Worm (Caenorhabditis elegans) whole organism, young adult: Measurements from ENCODE around the gene clec-63.
A peak's percentile ranks its signal among the peaks of the same experiment; 100 is the strongest.

Experiments used
- B0035.1 ChIP-seq: sonication (generic microtip); optimal IDR thresholded peaks from 2 replicates; lab custom pipeline; 2016; ENCODE audit warnings: missing genetic modification characterization, mild to moderate bottlenecking, missing compliant biosample characterization, missing genotype, missing genetic modification reagents
- F33H1.4 ChIP-seq: fragments of 200-800 bp; sonication (Bioruptor generic); IDR thresholded peaks from 2 replicates; pipeline ENCODE4 v1.3.6; 2022; ENCODE audit warnings: missing genetic modification reagents, missing genetic modification characterization, missing compliant biosample characterization
- F49E8.2 ChIP-seq: sonication (generic microtip); optimal IDR thresholded peaks from 3 replicates; lab custom pipeline; 2017; ENCODE audit warnings: missing genetic modification characterization, mild to moderate bottlenecking, missing compliant biosample characterization, antibody characterized with exemption, moderate library complexity; ENCODE audit not compliant: insufficient read depth
- F52B5.7 ChIP-seq: sonication (generic microtip); optimal IDR thresholded peaks from 2 replicates; lab custom pipeline; 2016; ENCODE audit warnings: mild to moderate bottlenecking, missing genetic modification characterization, missing compliant biosample characterization
- F57A8.1 ChIP-seq: fragments of 200-800 bp; sonication (Bioruptor generic); optimal IDR thresholded peaks from 2 replicates; lab custom pipeline; 2018; ENCODE audit warnings: mild to moderate bottlenecking, missing genetic modification characterization, moderate library complexity, missing compliant biosample characterization
- T26A5.8 ChIP-seq: sonication (generic microtip); optimal IDR thresholded peaks from 2 replicates; lab custom pipeline; 2016; ENCODE audit warnings: missing genetic modification characterization, missing compliant biosample characterization
- aptf-2 ChIP-seq: fragments of 200-800 bp; sonication (Bioruptor generic); conservative IDR thresholded peaks from 2 replicates; pipeline ENCODE4 v1.3.6; 2022; ENCODE audit warnings: missing genetic modification reagents, missing genetic modification characterization, missing compliant biosample characterization
- atf-7 ChIP-seq: sonication (generic microtip); optimal IDR thresholded peaks from 2 replicates; lab custom pipeline; 2017; ENCODE audit warnings: mild to moderate bottlenecking, missing genetic modification characterization, missing compliant biosample characterization
- attf-6 ChIP-seq: fragments of 200-800 bp; sonication (Bioruptor generic); IDR thresholded peaks from 2 replicates; pipeline ENCODE4 v1.3.6; 2022; ENCODE audit warnings: missing genetic modification reagents, missing genetic modification characterization, missing compliant biosample characterization
- bed-2 ChIP-seq: fragments of 200-800 bp; sonication (Bioruptor generic); IDR thresholded peaks from 2 replicates; pipeline ENCODE4 v1.3.6; 2022; ENCODE audit warnings: missing genetic modification reagents, missing genetic modification characterization, missing compliant biosample characterization
- ccch-3 ChIP-seq: fragments of 200-800 bp; sonication (Bioruptor generic); optimal IDR thresholded peaks from 2 replicates; lab custom pipeline; 2018; ENCODE audit warnings: mild to moderate bottlenecking, missing genetic modification characterization, missing compliant biosample characterization
- ceh-40 ChIP-seq: fragments of 200-800 bp; sonication (Bioruptor generic); IDR thresholded peaks from 2 replicates; pipeline ENCODE4 v1.3.6; 2022; ENCODE audit warnings: missing genetic modification characterization, missing compliant biosample characterization
- die-1 ChIP-seq: sonication (generic microtip); optimal IDR thresholded peaks from 2 replicates; lab custom pipeline; 2016; ENCODE audit warnings: missing genotype, mild to moderate bottlenecking, missing genetic modification characterization, missing compliant biosample characterization
- dpff-1 ChIP-seq: sonication (generic microtip); optimal IDR thresholded peaks from 2 replicates; lab custom pipeline; 2017; ENCODE audit warnings: mild to moderate bottlenecking, missing genetic modification characterization, missing compliant biosample characterization
- dpl-1 ChIP-seq: fragments of 150-350 bp; optimal IDR thresholded peaks from 2 replicates; lab custom pipeline; 2014; ENCODE audit warnings: missing biosample characterization, missing genetic modification reagents, missing genetic modification characterization
- efl-1 ChIP-seq: fragments of 150-350 bp; optimal IDR thresholded peaks from 2 replicates; lab custom pipeline; 2014; ENCODE audit warnings: missing biosample characterization, missing genetic modification reagents, missing genetic modification characterization
- egl-18 ChIP-seq: fragments of 200-800 bp; sonication (Bioruptor generic); IDR thresholded peaks from 2 replicates; pipeline ENCODE4 v1.3.6; 2022; ENCODE audit warnings: missing genetic modification reagents, missing genetic modification characterization, missing compliant biosample characterization
- egrh-3 ChIP-seq: fragments of 200-800 bp; sonication (Bioruptor generic); IDR thresholded peaks from 2 replicates; pipeline ENCODE4 v1.3.6; 2022; ENCODE audit warnings: missing genetic modification reagents, missing genetic modification characterization, missing compliant biosample characterization
- ekl-4 ChIP-seq: fragments of 200-800 bp; sonication (Bioruptor generic); IDR thresholded peaks from 2 replicates; pipeline ENCODE4 v1.3.6; 2022; ENCODE audit warnings: missing genetic modification reagents, missing genetic modification characterization, missing compliant biosample characterization
- ets-4 ChIP-seq: fragments of 200-800 bp; sonication (Bioruptor generic); optimal IDR thresholded peaks from 2 replicates; lab custom pipeline; 2018; ENCODE audit warnings: mild to moderate bottlenecking, missing genetic modification characterization, missing compliant biosample characterization
- him-1 ChIP-seq: sonication (generic microtip); optimal IDR thresholded peaks from 2 replicates; lab custom pipeline; 2016; ENCODE audit warnings: missing genotype, missing genetic modification reagents, missing genetic modification characterization, missing compliant biosample characterization
- hsf-1 ChIP-seq: fragments of 200-800 bp; sonication (Bioruptor generic); IDR thresholded peaks from 2 replicates; pipeline ENCODE4 v1.3.6; 2022; ENCODE audit warnings: missing genetic modification reagents, missing genetic modification characterization, missing compliant biosample characterization
- madf-3 ChIP-seq: fragments of 200-800 bp; sonication (Bioruptor generic); IDR thresholded peaks from 2 replicates; pipeline ENCODE4 v1.3.6; 2022; ENCODE audit warnings: missing genetic modification reagents, missing genetic modification characterization, missing compliant biosample characterization
- madf-6 ChIP-seq: fragments of 200-800 bp; sonication (Bioruptor generic); IDR thresholded peaks from 2 replicates; pipeline ENCODE4 v1.3.6; 2022; ENCODE audit warnings: missing genetic modification reagents, missing genetic modification characterization, missing compliant biosample characterization
- madf-8 ChIP-seq: fragments of 200-800 bp; sonication (Bioruptor generic); conservative IDR thresholded peaks from 2 replicates; pipeline ENCODE4 v1.3.6; 2022; ENCODE audit warnings: missing genetic modification reagents, missing genetic modification characterization, missing compliant biosample characterization
- mcd-1 ChIP-seq: fragments of 200-800 bp; sonication (Bioruptor generic); IDR thresholded peaks from 2 replicates; pipeline ENCODE4 v1.3.6; 2022; ENCODE audit warnings: missing genetic modification reagents, missing genetic modification characterization, missing compliant biosample characterization
- mel-28 ChIP-seq: sonication (generic microtip); optimal IDR thresholded peaks from 2 replicates; lab custom pipeline; 2016; ENCODE audit warnings: borderline replicate concordance, mild to moderate bottlenecking, missing genetic modification characterization, missing compliant biosample characterization
- mxl-1 ChIP-seq: sonication (generic microtip); optimal IDR thresholded peaks from 2 replicates; lab custom pipeline; 2016; ENCODE audit warnings: missing genetic modification characterization, missing compliant biosample characterization
- nfya-1 ChIP-seq: sonication (generic microtip); optimal IDR thresholded peaks from 2 replicates; lab custom pipeline; 2017; ENCODE audit warnings: antibody characterized with exemption, missing compliant biosample characterization, missing genetic modification characterization, borderline replicate concordance; ENCODE audit not compliant: insufficient read depth
- nfyb-1 ChIP-seq: fragments of 200-800 bp; sonication (Bioruptor generic); IDR thresholded peaks from 2 replicates; pipeline ENCODE4 v1.3.6; 2022; ENCODE audit warnings: missing genetic modification reagents, missing genetic modification characterization, missing compliant biosample characterization
- nhr-179 ChIP-seq: sonication (generic microtip); optimal IDR thresholded peaks from 2 replicates; lab custom pipeline; 2016; ENCODE audit warnings: mild to moderate bottlenecking, missing genetic modification characterization, missing compliant biosample characterization
- nhr-27 ChIP-seq: fragments of 200-800 bp; sonication (Bioruptor generic); optimal IDR thresholded peaks from 2 replicates; lab custom pipeline; 2018; ENCODE audit warnings: mild to moderate bottlenecking, missing genetic modification characterization, moderate library complexity, missing compliant biosample characterization
- nhr-80 ChIP-seq: sonication (generic microtip); optimal IDR thresholded peaks from 2 replicates; lab custom pipeline; 2016; ENCODE audit warnings: missing genetic modification characterization, missing compliant biosample characterization
- rcor-1 ChIP-seq: fragments of 200-800 bp; sonication (Bioruptor generic); IDR thresholded peaks from 2 replicates; pipeline ENCODE4 v1.3.6; 2022; ENCODE audit warnings: missing genetic modification reagents, missing genetic modification characterization, missing compliant biosample characterization
- repo-1 ChIP-seq: sonication (generic microtip); optimal IDR thresholded peaks from 2 replicates; lab custom pipeline; 2017; ENCODE audit warnings: mild to moderate bottlenecking, missing genetic modification characterization, missing compliant biosample characterization
- rpc-1 ChIP-seq, 2 experiments: fragments of 150-350 bp in 1 of 2; sonication (generic microtip) in 1 of 2; optimal IDR thresholded peaks; 2 replicates each; lab custom pipeline; 2014 to 2018; ENCODE audit warnings: missing biosample characterization in 1 of 2, missing genetic modification characterization in 1 of 2, missing genetic modification reagents in 1 of 2, missing genotype in 1 of 2
- snpc-1.1 ChIP-seq: sonication (generic microtip); optimal IDR thresholded peaks from 2 replicates; lab custom pipeline; 2017; ENCODE audit warnings: missing genetic modification characterization, mild to moderate bottlenecking, missing compliant biosample characterization, antibody characterized with exemption, moderate library complexity, missing genotype, missing genetic modification reagents; ENCODE audit not compliant: insufficient read depth
- snpc-4 ChIP-seq, 5 experiments: fragments of 150-350 bp in 1 of 5; sonication (generic microtip) in 4 of 5; optimal IDR thresholded peaks; 2 replicates each; lab custom pipeline; 2014 to 2018; ENCODE audit warnings: missing genetic modification characterization in 5 of 5, missing biosample characterization in 3 of 5, antibody characterized with exemption in 2 of 5, mild to moderate bottlenecking in 2 of 5, missing compliant biosample characterization in 2 of 5, missing genotype in 2 of 5, moderate library complexity in 2 of 5, missing genetic modification reagents in 1 of 5
- unc-130 ChIP-seq: sonication (generic microtip); optimal IDR thresholded peaks from 2 replicates; lab custom pipeline; 2016; ENCODE audit warnings: missing genetic modification reagents, missing genetic modification characterization, missing compliant biosample characterization
- zim-3 ChIP-seq: sonication (generic microtip); optimal IDR thresholded peaks from 2 replicates; lab custom pipeline; 2017; ENCODE audit warnings: mild to moderate bottlenecking, missing genetic modification characterization, moderate library complexity, missing compliant biosample characterization
- ztf-25 ChIP-seq: fragments of 200-800 bp; sonication (Bioruptor generic); IDR thresholded peaks from 2 replicates; pipeline ENCODE4 v1.3.6; 2022; ENCODE audit warnings: missing genetic modification reagents, missing genetic modification characterization, missing compliant biosample characterization

clec-63 gene

ce11 chrII:12866079-12866478, 29.4 kb upstream of the clec-63 start:
- TF ChIP-seq egl-18, result no peak
- TF ChIP-seq nhr-80 (tag; lab: Kevin White, UChicago), result no peak
- no peak for TF ChIP-seq ceh-40 (GFP tag; lab: Robert Waterston, UW)
- no peak for TF ChIP-seq nfya-1 (tag; lab: Kevin White, UChicago)
- TF ChIP-seq madf-3 (GFP tag; lab: Robert Waterston, UW), result peak; percentile 78; the same call in 1 of the 2 replicates
- no peak for TF ChIP-seq snpc-4 (GFP tag; optimal IDR thresholded peaks at IDR 0.05; lab: Kevin White, UChicago)
- TF ChIP-seq snpc-4 (tag; optimal IDR thresholded peaks at IDR 0.05; lab: Kevin White, UChicago), result no peak
- TF ChIP-seq efl-1 (GFP tag; lab: Kevin White, UChicago), result no peak
- TF ChIP-seq ets-4 (GFP tag; lab: Kevin White, UChicago), result no peak
- no peak for TF ChIP-seq B0035.1
- peak; percentile 18; the same call in 1 of the 2 replicates for TF ChIP-seq ekl-4 (GFP tag; lab: Robert Waterston, UW)
- TF ChIP-seq attf-6 (GFP tag; lab: Robert Waterston, UW), result peak; percentile 36; the same call in 1 of the 2 replicates
- TF ChIP-seq F52B5.7 (tag; lab: Kevin White, UChicago), result peak; percentile 17
- 0 out of 2 replicates have a peak, but pooled peaks have one; percentile 5 for TF ChIP-seq F33H1.4 (GFP tag; lab: Robert Waterston, UW)
- no peak for TF ChIP-seq mel-28 (tag; lab: Kevin White, UChicago)
- TF ChIP-seq repo-1, result no peak
- TF ChIP-seq aptf-2 (GFP tag; lab: Robert Waterston, UW), result 0 out of 2 replicates have a peak, but pooled peaks have one; percentile 10
- TF ChIP-seq nfyb-1 (GFP tag; lab: Robert Waterston, UW), result 0 out of 2 replicates have a peak, but pooled peaks have one; percentile 15
- TF ChIP-seq die-1, result no peak
- TF ChIP-seq mxl-1 (tag; lab: Kevin White, UChicago), result no peak
- TF ChIP-seq hsf-1 (GFP tag; lab: Robert Waterston, UW), result 0 out of 2 replicates have a peak, but pooled peaks have one; percentile 30

ce11 chrII:12878071-12878668, 17.3 kb upstream of the clec-63 start, which contains the start of gene gsy-1:
Gene gsy-1 (minus strand): TSS chrII:12878121.
- TF ChIP-seq madf-6, result 0 out of 2 replicates have a peak, but pooled peaks have one; percentile 17
- no peak for TF ChIP-seq egl-18
- TF ChIP-seq nfyb-1 (GFP tag; lab: Robert Waterston, UW), result 0 out of 2 replicates have a peak, but pooled peaks have one; percentile 48

DNA sequence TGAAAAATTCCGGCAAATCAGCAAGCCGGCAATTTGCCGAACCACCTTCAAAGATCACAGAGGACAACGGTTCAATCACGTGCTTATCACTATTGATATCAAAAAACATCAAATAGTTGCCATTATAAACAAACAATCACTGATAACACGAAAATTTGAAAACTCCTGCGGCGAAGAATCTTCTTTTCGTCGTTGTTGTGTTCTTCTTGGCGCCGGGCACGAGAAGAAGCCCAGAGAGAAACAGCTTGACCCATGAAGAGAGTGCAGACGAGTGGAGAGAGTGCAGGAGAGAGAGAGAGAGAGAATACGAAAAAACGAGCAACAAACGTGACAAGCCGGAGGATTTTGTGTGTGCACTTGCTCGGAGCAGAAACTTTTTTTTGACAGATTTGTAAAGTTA, 16.7 kb upstream of the clec-63 start:
- TF ChIP-seq him-1 (no peak), F57A8.1 (no peak), mxl-1 (tag; lab: Kevin White, UChicago) (peak; percentile 16), T26A5.8 (tag; lab: Kevin White, UChicago) (no peak), F49E8.2 (tag; lab: Kevin White, UChicago) (no peak), bed-2 (GFP tag; lab: Robert Waterston, UW) (no peak), die-1 (no peak), rpc-1 (optimal IDR thresholded peaks at IDR 0.05; lab: Kevin White, UChicago) (no peak), rpc-1 (tag; optimal IDR thresholded peaks at IDR 0.05; lab: Kevin White, UChicago) (no peak), dpl-1 (GFP tag; lab: Kevin White, UChicago) (no peak), ceh-40 (GFP tag; lab: Robert Waterston, UW) (no peak), ccch-3 (GFP tag; lab: Kevin White, UChicago) (no peak), zim-3 (tag; lab: Kevin White, UChicago) (no peak), efl-1 (GFP tag; lab: Kevin White, UChicago) (no peak), hsf-1 (GFP tag; lab: Robert Waterston, UW) (no peak), B0035.1 (no peak), unc-130 (no peak), snpc-1.1 (tag; lab: Kevin White, UChicago) (no peak), F33H1.4 (GFP tag; lab: Robert Waterston, UW) (no peak), madf-8 (GFP tag; lab: Robert Waterston, UW) (no peak), mcd-1 (0 out of 2 replicates have a peak, but pooled peaks have one; percentile 22), nhr-27 (tag; lab: Kevin White, UChicago) (no peak), nhr-179 (tag; lab: Kevin White, UChicago) (no peak), nfya-1 (tag; lab: Kevin White, UChicago) (no peak), atf-7 (peak; percentile 45), ekl-4 (GFP tag; lab: Robert Waterston, UW) (no peak), rcor-1 (GFP tag; lab: Robert Waterston, UW) (no peak; the same call in 1 of the 2 replicates), ztf-25 (GFP tag; lab: Robert Waterston, UW) (no peak), dpff-1 (tag; lab: Kevin White, UChicago) (no peak), egrh-3 (GFP tag; lab: Robert Waterston, UW) (peak; percentile 40; the same call in 1 of the 2 replicates)
